Fruit fly (Drosophila melanogaster): ENCODE measurements around the gene CG3386.

Gene CG3386

DNA sequence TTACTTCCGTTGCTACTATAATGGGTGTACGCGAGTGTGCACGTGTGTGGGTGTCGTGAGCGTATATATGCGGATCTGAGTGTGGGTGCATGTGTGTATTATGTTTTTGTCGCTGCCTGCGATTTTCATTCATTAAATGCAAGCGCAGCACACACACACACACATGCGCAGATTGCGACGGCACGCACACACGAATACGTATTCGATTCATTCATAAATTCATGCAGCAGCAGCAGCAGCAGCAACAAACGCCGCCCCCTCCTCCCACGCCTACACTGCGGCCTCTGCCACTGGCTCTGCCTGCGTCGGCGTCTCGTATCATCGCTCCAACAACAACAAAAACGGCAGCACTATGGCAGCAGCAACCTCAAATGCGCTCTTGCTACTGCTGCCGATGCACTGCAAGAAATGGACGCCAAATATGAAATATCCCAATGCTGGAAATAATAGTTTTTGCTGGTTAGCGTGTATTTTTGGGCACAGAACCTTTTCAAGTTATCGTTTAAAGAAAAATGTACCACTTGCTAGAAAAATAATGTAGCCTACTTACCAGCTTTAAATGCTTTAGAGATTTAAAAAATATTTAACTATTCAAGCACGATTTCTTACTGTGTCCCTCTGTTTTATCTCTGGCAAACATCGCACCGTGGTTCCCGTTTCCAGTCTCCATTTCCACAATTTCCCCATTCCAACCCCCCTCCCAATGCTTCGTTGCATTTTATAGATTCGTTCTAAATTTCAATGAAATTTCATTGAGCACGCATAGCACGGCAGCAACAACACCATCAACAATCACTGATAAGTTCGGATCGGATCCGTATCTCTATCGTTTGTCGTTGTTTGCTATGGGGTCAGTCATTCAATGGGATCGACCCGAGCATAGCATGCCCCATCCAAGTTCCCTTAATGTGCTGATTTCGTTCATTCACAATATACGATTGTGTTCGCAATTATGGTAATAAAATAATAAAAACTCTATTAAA lies 48.7 kb downstream of the CG3386 start (continued):
- peak; percentile 53; the same call in 1 of the 2 replicates for TF ChIP-seq CG11247 (GFP tag; IDR thresholded peaks at IDR 0.05)
- TF ChIP-seq CG10267 (tag; optimal IDR thresholded peaks at IDR 0.05): peak; percentile 81
- peak in 1 of 3 experiments; percentile 89 for TF ChIP-seq lola (GFP tag; optimal IDR thresholded peaks at IDR 0.05)
- no peak for TF ChIP-seq mld (GFP tag; IDR thresholded peaks at IDR 0.05; ENCODE audit: partially characterized antibody)
- peak; percentile 48; the same call in 1 of the 2 replicates for TF ChIP-seq CG32532 (GFP tag; IDR thresholded peaks at IDR 0.05)
- peak; percentile 83 for TF ChIP-seq Mrtf (GFP tag; IDR thresholded peaks at IDR 0.05)
- peak; percentile 60 for TF ChIP-seq CG6813 (GFP tag; optimal IDR thresholded peaks at IDR 0.05)
- TF ChIP-seq cwo (GFP tag; optimal IDR thresholded peaks at IDR 0.05): no peak
- TF ChIP-seq gfzf (GFP tag; optimal IDR thresholded peaks at IDR 0.05): no peak
- TF ChIP-seq trh (GFP tag; optimal IDR thresholded peaks at IDR 0.05): peak; percentile 65
- peak; percentile 87 for TF ChIP-seq wor (GFP tag; IDR thresholded peaks at IDR 0.05)
- TF ChIP-seq HLH3B (GFP tag; IDR thresholded peaks at IDR 0.05): peak; percentile 88
- peak; percentile 86 for TF ChIP-seq ap (GFP tag; IDR thresholded peaks at IDR 0.05)
- TF ChIP-seq emc (GFP tag; optimal IDR thresholded peaks at IDR 0.05): no peak
- TF ChIP-seq hb (GFP tag; IDR thresholded peaks at IDR 0.05; ENCODE audit: partially characterized antibody): no peak
- TF ChIP-seq CG1602 (GFP tag; optimal IDR thresholded peaks at IDR 0.05): peak; percentile 87
- TF ChIP-seq phol (tag; optimal IDR thresholded peaks at IDR 0.05): peak; percentile 91
- peak; percentile 94 for TF ChIP-seq ara (GFP tag; IDR thresholded peaks at IDR 0.05)
- TF ChIP-seq CG13894 (tag; optimal IDR thresholded peaks at IDR 0.05): no peak
- TF ChIP-seq CG1603 (tag; optimal IDR thresholded peaks at IDR 0.05): peak; percentile 92
- peak; percentile 86 for TF ChIP-seq CG14710 (tag; optimal IDR thresholded peaks at IDR 0.05)
- peak; percentile 62 for TF ChIP-seq HLH54F (GFP tag; optimal IDR thresholded peaks at IDR 0.05)
- peak; percentile 80; the same call in 2 of the 3 replicates for TF ChIP-seq CG11093 (GFP tag; IDR thresholded peaks at IDR 0.05)
- TF ChIP-seq CG15269 (tag; optimal IDR thresholded peaks at IDR 0.05): peak; percentile 72
- TF ChIP-seq pan (optimal IDR thresholded peaks at IDR 0.05): no peak
- peak in 1 of 2 experiments; percentile 86 for TF ChIP-seq pan (GFP tag; optimal IDR thresholded peaks at IDR 0.05 in 1 of 2, IDR thresholded peaks at IDR 0.05 in 1 of 2)
- TF ChIP-seq CG13287 (GFP tag; IDR thresholded peaks at IDR 0.05; ENCODE audit: partially characterized antibody): no peak
- peak; percentile 58; the same call in 1 of the 2 replicates for TF ChIP-seq Lim3 (GFP tag; IDR thresholded peaks at IDR 0.05)
- TF ChIP-seq E2f1 (GFP tag; IDR thresholded peaks at IDR 0.05): peak; percentile 83
- TF ChIP-seq CG4424 (GFP tag; optimal IDR thresholded peaks at IDR 0.05): peak; percentile 92
- peak; percentile 82 for TF ChIP-seq Lhr (GFP tag; optimal IDR thresholded peaks at IDR 0.05)
- TF ChIP-seq CG10274 (GFP tag; optimal IDR thresholded peaks at IDR 0.05): peak; percentile 23
- peak; percentile 73 to 76 for TF ChIP-seq Pdp1 (GFP tag; optimal IDR thresholded peaks at IDR 0.05)
- no peak for TF ChIP-seq CrebB (tag; optimal IDR thresholded peaks at IDR 0.05)
- TF ChIP-seq CG3838 (GFP tag; optimal IDR thresholded peaks at IDR 0.05): peak; percentile 32
- peak; percentile 85 for TF ChIP-seq CG30403 (GFP tag; optimal IDR thresholded peaks at IDR 0.05)
- TF ChIP-seq ATbp (GFP tag; optimal IDR thresholded peaks at IDR 0.05): peak; percentile 90
- TF ChIP-seq CG13775 (GFP tag; optimal IDR thresholded peaks at IDR 0.05): peak; percentile 69
- peak; percentile 31 for TF ChIP-seq CG31365 (tag; optimal IDR thresholded peaks at IDR 0.05)
- peak; percentile 72 for TF ChIP-seq CHES-1-like (GFP tag; optimal IDR thresholded peaks at IDR 0.05)
- TF ChIP-seq kni (GFP tag; optimal IDR thresholded peaks at IDR 0.05): peak; percentile 72
- 0 out of 2 replicates have a peak, but pooled peaks have one; percentile 43 for TF ChIP-seq CG10321 (GFP tag; IDR thresholded peaks at IDR 0.05)
- TF ChIP-seq CG10543 (GFP tag; optimal IDR thresholded peaks at IDR 0.05): peak; percentile 17
- TF ChIP-seq Doc3 (GFP tag; IDR thresholded peaks at IDR 0.05; ENCODE audit: partially characterized antibody): no peak
- peak; percentile 87 for TF ChIP-seq Drgx (GFP tag; IDR thresholded peaks at IDR 0.05)
- peak; percentile 94 for TF ChIP-seq Ssrp (tag; optimal IDR thresholded peaks at IDR 0.05)
- peak; percentile 89 for TF ChIP-seq cg (GFP tag; optimal IDR thresholded peaks at IDR 0.05)
